Worm (Caenorhabditis elegans): Measurements from ENCODE around the gene ltah-1.2.

- TF ChIP-seq ztf-4 (tag; optimal IDR thresholded peaks at IDR 0.05) (no peak), mdl-1 (tag; optimal IDR thresholded peaks at IDR 0.05) (peak; percentile 60), pqm-1 (tag; optimal IDR thresholded peaks at IDR 0.05) (peak; percentile 1), pha-4 (tag; optimal IDR thresholded peaks at IDR 0.05) (peak; percentile 89), tbx-2 (tag; optimal IDR thresholded peaks at IDR 0.05) (peak; percentile 59), nhr-25 (tag; optimal IDR thresholded peaks at IDR 0.05) (peak; percentile 56), elt-3 (tag; optimal IDR thresholded peaks at IDR 0.05) (peak in 1 of 3 experiments; percentile 6), lin-39 (tag; optimal IDR thresholded peaks at IDR 0.05) (no peak), daf-12 (tag; optimal IDR thresholded peaks at IDR 0.05) (no peak), snpc-4 (tag; optimal IDR thresholded peaks at IDR 0.05) (no peak), elt-1 (tag; optimal IDR thresholded peaks at IDR 0.05) (no peak)
Measured at ce11 chrIV:3654214-3654613, 41.3 kb upstream of the ltah-1.2 start.
